Fruit fly (Drosophila melanogaster): ENCODE results near the gene Ccp84Ag.

DNA sequence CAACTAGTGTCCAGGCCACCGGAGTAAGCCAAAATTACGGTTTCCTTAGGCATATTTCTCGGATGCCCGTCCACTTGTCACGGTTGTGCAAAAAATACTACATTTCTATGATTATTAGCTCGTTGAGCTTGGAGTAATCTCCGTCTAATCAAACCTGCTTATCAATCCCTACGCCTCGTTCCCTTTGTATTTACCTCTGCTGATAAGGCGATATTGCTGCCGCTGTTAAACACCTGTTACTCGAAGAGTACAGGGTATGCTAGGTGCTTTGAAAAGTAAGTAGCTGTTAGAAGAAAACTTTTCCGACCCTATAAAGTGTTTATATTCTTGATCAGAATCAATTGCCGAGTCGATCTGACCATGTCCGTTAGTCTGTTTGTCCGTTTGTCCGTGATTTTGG is 42.2 kb upstream of the Ccp84Ag start, which contains the start of gene Ass:
- no peak for TF ChIP-seq insv (optimal IDR thresholded peaks at IDR 0.05)
- TF ChIP-seq psq (optimal IDR thresholded peaks at IDR 0.05), result no peak
- no peak for TF ChIP-seq Myc (optimal IDR thresholded peaks at IDR 0.05)
- no peak for TF ChIP-seq h (optimal IDR thresholded peaks at IDR 0.05)

All from Kc167 (cell line).